Fruit fly (Drosophila melanogaster) whole organism, pupa: Measurements from ENCODE around the gene CG9673.

Experiments used
- CG10348 ChIP-seq: fragments of 200-800 bp; sonication (Bioruptor generic); IDR thresholded peaks from 2 replicates; pipeline ENCODE4 v1.3.6; 2022; ENCODE audit warnings: missing biosample characterization, missing genetic modification characterization
- CG12605 ChIP-seq: fragments of 200-800 bp; sonication (Bioruptor generic); IDR thresholded peaks from 2 replicates; pipeline ENCODE4 v1.3.6; 2022; ENCODE audit warnings: missing biosample characterization, missing genetic modification characterization
- CG13204 ChIP-seq: fragments of 200-800 bp; sonication (Bioruptor generic); optimal IDR thresholded peaks from 2 replicates; lab custom pipeline; 2018; ENCODE audit warnings: missing biosample characterization, mild to moderate bottlenecking, missing genetic modification characterization, moderate library complexity
- CG14655 ChIP-seq: fragments of 200-800 bp; sonication (Bioruptor generic); optimal IDR thresholded peaks from 3 replicates; lab custom pipeline; 2017; ENCODE audit warnings: mild to moderate bottlenecking, missing biosample characterization, missing genetic modification reagents, missing genetic modification characterization
- CG15710 ChIP-seq: fragments of 200-800 bp; sonication (Bioruptor generic); optimal IDR thresholded peaks from 2 replicates; lab custom pipeline; 2018; ENCODE audit warnings: missing biosample characterization, mild to moderate bottlenecking, missing genetic modification characterization, moderate library complexity
- CG17806 ChIP-seq: fragments of 200-800 bp; sonication (Bioruptor generic); optimal IDR thresholded peaks from 2 replicates; lab custom pipeline; 2018; ENCODE audit warnings: missing biosample characterization, mild to moderate bottlenecking, missing genetic modification characterization, moderate library complexity
- CG32121 ChIP-seq: fragments of 200-800 bp; sonication (Bioruptor generic); IDR thresholded peaks from 2 replicates; pipeline ENCODE4 v1.3.6; 2022; ENCODE audit warnings: missing biosample characterization, missing genetic modification characterization
- CG34367 ChIP-seq: fragments of 200-800 bp; sonication (Bioruptor generic); optimal IDR thresholded peaks from 2 replicates; lab custom pipeline; 2018; ENCODE audit warnings: missing biosample characterization, mild to moderate bottlenecking, missing genetic modification characterization
- CG4496 ChIP-seq: fragments of 200-800 bp; sonication (Bioruptor generic); IDR thresholded peaks from 3 replicates; pipeline ENCODE4 v1.3.6; 2022; ENCODE audit warnings: missing biosample characterization, missing genetic modification characterization
- CG8159 ChIP-seq: fragments of 200-800 bp; sonication (Bioruptor generic); optimal IDR thresholded peaks from 3 replicates; lab custom pipeline; 2018; ENCODE audit warnings: missing biosample characterization, mild to moderate bottlenecking, missing genetic modification characterization, moderate library complexity
- CG8301 ChIP-seq: fragments of 200-800 bp; sonication (Bioruptor generic); optimal IDR thresholded peaks from 2 replicates; lab custom pipeline; 2018; ENCODE audit warnings: missing biosample characterization, mild to moderate bottlenecking, missing genetic modification characterization
- CG9948 ChIP-seq: fragments of 200-800 bp; sonication (Bioruptor generic); optimal IDR thresholded peaks from 2 replicates; lab custom pipeline; 2018; ENCODE audit warnings: missing biosample characterization, mild to moderate bottlenecking, missing genetic modification characterization, moderate library complexity
- D1 ChIP-seq: fragments of 200-800 bp; sonication (Bioruptor generic); optimal IDR thresholded peaks from 2 replicates; lab custom pipeline; 2018; ENCODE audit warnings: missing biosample characterization, mild to moderate bottlenecking, missing genetic modification characterization, moderate library complexity
- EcR ChIP-seq: fragments of 200-800 bp; sonication (Bioruptor generic); optimal IDR thresholded peaks from 3 replicates; lab custom pipeline; 2019; ENCODE audit warnings: missing biosample characterization, missing genetic modification characterization, mild to moderate bottlenecking, moderate library complexity, missing genetic modification reagents
- Ets98B ChIP-seq: fragments of 200-800 bp; sonication (Bioruptor generic); IDR thresholded peaks from 2 replicates; pipeline ENCODE4 v1.3.6; 2022; ENCODE audit warnings: missing biosample characterization, missing genetic modification characterization
- Pif1A ChIP-seq: fragments of 200-800 bp; sonication (Bioruptor generic); optimal IDR thresholded peaks from 3 replicates; lab custom pipeline; 2016; ENCODE audit warnings: missing biosample characterization, missing genetic modification characterization
- Pif1B ChIP-seq: fragments of 200-800 bp; sonication (Bioruptor generic); optimal IDR thresholded peaks from 3 replicates; lab custom pipeline; 2016; ENCODE audit warnings: missing biosample characterization, missing genetic modification characterization
- Snoo ChIP-seq: fragments of 200-800 bp; sonication (Bioruptor generic); optimal IDR thresholded peaks from 3 replicates; lab custom pipeline; 2017; ENCODE audit warnings: missing biosample characterization, mild to moderate bottlenecking, missing genetic modification characterization, inconsistent platforms
- fd96Ca ChIP-seq: fragments of 200-800 bp; sonication (Bioruptor generic); IDR thresholded peaks from 3 replicates; pipeline ENCODE4 v1.3.6; 2022; ENCODE audit warnings: missing biosample characterization, missing genetic modification characterization
- gl ChIP-seq: fragments of 200-800 bp; sonication (Bioruptor generic); optimal IDR thresholded peaks from 2 replicates; lab custom pipeline; 2018; ENCODE audit warnings: missing biosample characterization, mild to moderate bottlenecking, missing genetic modification characterization
- rn ChIP-seq: fragments of 200-800 bp; sonication (Bioruptor generic); IDR thresholded peaks from 2 replicates; pipeline ENCODE4 v1.3.6; 2022; ENCODE audit warnings: missing biosample characterization, missing genetic modification characterization

Gene CG9673

dm6 chrX:16718169-16718723, 14.6 kb upstream of the CG9673 start:
- TF ChIP-seq Snoo (tag; lab: Kevin White, UChicago) = no peak
- no peak for TF ChIP-seq Pif1A (GFP tag; lab: Kevin White, UChicago)

- TF ChIP-seq Pif1A (GFP tag; lab: Kevin White, UChicago) (no peak), CG13204 (GFP tag; lab: Kevin White, UChicago) (no peak), CG8159 (tag; lab: Kevin White, UChicago) (no peak), CG12605 (GFP tag; lab: Robert Waterston, UW) (no peak), CG17806 (tag; lab: Kevin White, UChicago) (no peak), gl (tag; lab: Kevin White, UChicago) (no peak), CG8301 (tag; lab: Kevin White, UChicago) (no peak), EcR (GFP tag; lab: Kevin White, UChicago) (no peak), CG4496 (no peak), fd96Ca (no peak), CG34367 (tag; lab: Kevin White, UChicago) (no peak), CG10348 (GFP tag; lab: Robert Waterston, UW) (no peak), rn (GFP tag; lab: Robert Waterston, UW) (no peak), Pif1B (GFP tag; lab: Kevin White, UChicago) (no peak)
These were observed 13.0 kb upstream of the CG9673 start for dm6 chrX:16716649-16717048.

dm6 chrX:16711003-16711402, 7.3 kb upstream of the CG9673 start, which contains the start of gene CG13008:
TSS of gene CG13008 (plus strand) at chrX:16711303.
- TF ChIP-seq CG9948 (tag; lab: Kevin White, UChicago) = no peak

- TF ChIP-seq Pif1B (GFP tag; lab: Kevin White, UChicago) = no peak
These were observed 3.1 kb upstream of the CG9673 start, which contains the start of gene CG9672 for dm6 chrX:16706774-16707173. TSS of gene CG9672 (minus strand) at chrX:16706874.

- TF ChIP-seq CG10348 (GFP tag; lab: Robert Waterston, UW) = no peak
- TF ChIP-seq CG8159 (tag; lab: Kevin White, UChicago) = no peak
- no peak for TF ChIP-seq Ets98B
- no peak for TF ChIP-seq gl (tag; lab: Kevin White, UChicago)
- TF ChIP-seq Pif1A (GFP tag; lab: Kevin White, UChicago) = no peak
- TF ChIP-seq CG8301 (tag; lab: Kevin White, UChicago) = no peak
- TF ChIP-seq CG32121 (GFP tag; lab: Robert Waterston, UW) = no peak
- no peak for TF ChIP-seq CG12605 (GFP tag; lab: Robert Waterston, UW)
- TF ChIP-seq EcR (GFP tag; lab: Kevin White, UChicago) = no peak
- TF ChIP-seq CG13204 (GFP tag; lab: Kevin White, UChicago) = no peak
- TF ChIP-seq fd96Ca = no peak
- TF ChIP-seq Pif1B (GFP tag; lab: Kevin White, UChicago) = no peak
- TF ChIP-seq CG34367 (tag; lab: Kevin White, UChicago) = no peak
- no peak for TF ChIP-seq CG9948 (tag; lab: Kevin White, UChicago)
- no peak for TF ChIP-seq rn (GFP tag; lab: Robert Waterston, UW)
These were observed 1.7 kb downstream of the CG9673 start, which contains the start of gene sphe for dm6 chrX:16701941-16702340. TSS of gene sphe (minus strand) at chrX:16701972.

- TF ChIP-seq D1 (tag; lab: Kevin White, UChicago) (no peak), CG34367 (tag; lab: Kevin White, UChicago) (no peak), fd96Ca (no peak), Pif1A (GFP tag; lab: Kevin White, UChicago) (no peak), CG17806 (tag; lab: Kevin White, UChicago) (no peak), CG10348 (GFP tag; lab: Robert Waterston, UW) (no peak), CG8301 (tag; lab: Kevin White, UChicago) (no peak), rn (GFP tag; lab: Robert Waterston, UW) (no peak), CG15710 (tag; lab: Kevin White, UChicago) (no peak), CG14655 (no peak), CG8159 (tag; lab: Kevin White, UChicago) (no peak), Snoo (tag; lab: Kevin White, UChicago) (no peak), Pif1B (GFP tag; lab: Kevin White, UChicago) (no peak), Ets98B (no peak), CG13204 (GFP tag; lab: Kevin White, UChicago) (no peak), EcR (GFP tag; lab: Kevin White, UChicago) (no peak), CG12605 (GFP tag; lab: Robert Waterston, UW) (no peak), gl (tag; lab: Kevin White, UChicago) (no peak)
These were observed 3.6 kb downstream of the CG9673 start, which contains the start of gene CG9676 for dm6 chrX:16700070-16700469. TSS of gene CG9676 (minus strand) at chrX:16700170.
